Worm (Caenorhabditis elegans) whole organism, L4/young adult: Measurements from ENCODE around the gene F22E12.3.

Source experiments
- W03F9.2 ChIP-seq: fragments of 150-350 bp; optimal IDR thresholded peaks from 2 replicates; lab custom pipeline; 2014; ENCODE audit warnings: missing biosample characterization, missing genetic modification characterization
- dao-5 ChIP-seq: sonication (generic microtip); optimal IDR thresholded peaks from 2 replicates; lab custom pipeline; 2016; ENCODE audit warnings: missing genotype, missing genetic modification characterization, moderate library complexity, missing compliant biosample characterization
- him-1 ChIP-seq: sonication (generic microtip); optimal IDR thresholded peaks from 2 replicates; lab custom pipeline; 2016; ENCODE audit warnings: missing genotype, missing genetic modification reagents, missing genetic modification characterization, missing compliant biosample characterization

F22E12.3 gene

ce11 chrV:10463276-10463675 is at the start of gene F22E12.3:
F22E12.3 (minus strand) TSS chrV:10463376.
- no peak for TF ChIP-seq dao-5 (tag; lab: Kevin White, UChicago)

- TF ChIP-seq dao-5 (tag; lab: Kevin White, UChicago) (no peak), W03F9.2 (tag; lab: Kevin White, UChicago) (no peak), him-1 (tag; lab: Kevin White, UChicago) (no peak)
Observed at ce11 chrV:10508855-10509254, 45.7 kb upstream of the F22E12.3 start, which contains the start of gene C35A5.6. C35A5.6 (plus strand) TSS chrV:10509137.

- TF ChIP-seq him-1 (tag; lab: Kevin White, UChicago) (no peak), dao-5 (tag; lab: Kevin White, UChicago) (no peak), W03F9.2 (tag; lab: Kevin White, UChicago) (no peak)
Observed at ce11 chrV:10505553-10505952, 42.4 kb upstream of the F22E12.3 start, which contains the start of gene C35A5.5. C35A5.5 (plus strand) TSS chrV:10505853.

ce11 chrV:10503893-10504292 is 40.7 kb upstream of the F22E12.3 start, which contains the start of gene C35A5.10:
C35A5.10 (plus strand) TSS chrV:10504193.
- TF ChIP-seq dao-5 (tag; lab: Kevin White, UChicago) (no peak), him-1 (tag; lab: Kevin White, UChicago) (no peak), W03F9.2 (tag; lab: Kevin White, UChicago) (no peak)

- no peak for TF ChIP-seq him-1 (tag; lab: Kevin White, UChicago)
- TF ChIP-seq W03F9.2 (tag; lab: Kevin White, UChicago): no peak
- TF ChIP-seq dao-5 (tag; lab: Kevin White, UChicago): no peak
Observed at ce11 chrV:10503011-10503410, 39.8 kb upstream of the F22E12.3 start, which contains the start of gene C35A5.11. C35A5.11 (minus strand) TSS chrV:10503111.

DNA sequence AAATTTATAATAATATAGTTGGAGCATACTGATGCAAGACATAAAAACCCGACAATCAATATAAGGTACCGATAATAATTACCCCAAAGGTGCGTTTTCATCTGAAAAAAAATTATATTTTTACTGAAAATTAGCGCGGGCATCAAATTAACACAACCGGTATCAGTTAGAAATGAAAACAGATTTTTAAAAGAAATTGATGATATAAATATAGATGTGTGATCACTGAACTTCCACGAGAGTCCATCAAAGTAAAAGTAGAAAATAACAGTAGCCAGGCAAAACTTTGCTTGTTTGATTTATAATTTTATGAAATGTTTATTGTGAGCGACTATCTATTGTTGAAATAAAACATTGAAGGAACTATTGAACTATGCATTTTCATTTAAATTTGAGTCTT is 38.1 kb upstream of the F22E12.3 start, which contains the start of gene C35A5.3:
TSS of gene C35A5.3 (minus strand) at position 101 of the 400 bp plus-strand sequence.
- TF ChIP-seq him-1 (tag; lab: Kevin White, UChicago): no peak
- TF ChIP-seq W03F9.2 (tag; lab: Kevin White, UChicago): no peak
- no peak for TF ChIP-seq dao-5 (tag; lab: Kevin White, UChicago)

DNA sequence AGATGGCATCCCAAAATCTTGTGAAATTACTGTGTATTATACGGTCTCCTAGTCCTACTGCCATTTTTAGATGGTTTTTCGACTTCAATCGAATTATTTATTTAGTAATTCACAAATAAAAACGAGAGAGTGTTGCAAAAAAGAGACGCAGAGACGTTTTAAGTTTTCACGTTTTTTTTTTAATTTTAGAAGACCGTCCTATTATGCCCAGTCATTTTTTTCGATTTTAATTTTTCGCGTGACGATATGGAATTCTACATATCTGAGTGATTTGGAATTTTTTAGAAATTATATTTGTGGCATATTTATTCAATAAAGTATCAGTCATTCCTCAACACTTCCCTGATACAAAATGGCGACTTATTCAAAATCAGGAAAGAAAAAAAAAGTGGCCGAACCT is 33.6 kb upstream of the F22E12.3 start, which contains the start of gene C35A5.4:
TSS of gene C35A5.4 (plus strand) at position 301 of the 400 bp plus-strand sequence.
- no peak for TF ChIP-seq him-1 (tag; lab: Kevin White, UChicago)

DNA sequence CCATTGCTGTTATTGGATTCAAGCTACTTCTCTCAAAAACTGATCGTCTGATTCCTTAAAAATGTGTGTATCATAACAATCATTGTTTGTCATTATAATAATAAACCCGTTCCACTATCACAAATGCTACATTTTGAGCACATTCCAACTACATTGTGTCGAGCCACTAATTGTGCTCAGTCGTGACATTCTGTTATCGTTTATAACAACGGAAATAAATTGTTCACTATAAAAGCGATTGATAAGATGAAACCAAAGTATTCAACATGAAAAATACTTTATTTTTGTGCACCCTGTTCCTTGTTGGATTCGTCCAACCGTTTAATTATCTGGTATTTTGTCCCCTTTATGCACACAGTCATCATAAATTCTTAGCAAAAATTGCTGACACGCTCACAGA is 30.0 kb upstream of the F22E12.3 start, which contains the start of gene ugt-33:
TSS of gene ugt-33 (plus strand) at position 260 of the 400 bp plus-strand sequence.
- TF ChIP-seq dao-5 (tag; lab: Kevin White, UChicago) (no peak), him-1 (tag; lab: Kevin White, UChicago) (no peak), W03F9.2 (tag; lab: Kevin White, UChicago) (no peak)

DNA sequence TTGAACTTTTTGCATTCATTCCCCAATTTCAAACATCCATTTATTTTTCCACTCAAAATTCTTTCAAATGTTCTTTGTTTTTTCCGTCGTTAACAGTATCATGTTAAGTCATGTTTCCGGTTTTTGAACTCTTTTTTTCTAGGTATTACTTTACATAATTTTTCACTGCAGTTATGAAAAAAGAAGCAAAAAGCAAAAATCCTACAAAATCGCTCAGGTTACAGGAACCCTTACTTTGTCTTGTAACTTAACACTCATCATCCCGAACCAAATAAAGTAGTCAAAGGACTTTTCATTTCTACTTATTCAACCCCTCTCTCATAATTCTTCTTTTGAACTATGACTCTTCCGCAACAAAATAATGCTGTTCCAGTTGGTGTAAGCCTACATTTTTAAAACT is 28.3 kb upstream of the F22E12.3 start, which contains the start of gene aqp-5:
TSS of gene aqp-5 (plus strand) at position 301 of the 400 bp plus-strand sequence.
- TF ChIP-seq him-1 (tag; lab: Kevin White, UChicago) (no peak), W03F9.2 (tag; lab: Kevin White, UChicago) (no peak), dao-5 (tag; lab: Kevin White, UChicago) (no peak)

ce11 chrV:10489998-10490397 is 26.8 kb upstream of the F22E12.3 start, which contains the start of gene ncx-5:
ncx-5 (minus strand) TSS chrV:10490098.
- TF ChIP-seq him-1 (tag; lab: Kevin White, UChicago) (no peak), W03F9.2 (tag; lab: Kevin White, UChicago) (no peak)

ce11 chrV:10485389-10485788 is 22.2 kb upstream of the F22E12.3 start:
- no peak for TF ChIP-seq him-1 (tag; lab: Kevin White, UChicago)
- no peak for TF ChIP-seq W03F9.2 (tag; lab: Kevin White, UChicago)
- no peak for TF ChIP-seq dao-5 (tag; lab: Kevin White, UChicago)

DNA sequence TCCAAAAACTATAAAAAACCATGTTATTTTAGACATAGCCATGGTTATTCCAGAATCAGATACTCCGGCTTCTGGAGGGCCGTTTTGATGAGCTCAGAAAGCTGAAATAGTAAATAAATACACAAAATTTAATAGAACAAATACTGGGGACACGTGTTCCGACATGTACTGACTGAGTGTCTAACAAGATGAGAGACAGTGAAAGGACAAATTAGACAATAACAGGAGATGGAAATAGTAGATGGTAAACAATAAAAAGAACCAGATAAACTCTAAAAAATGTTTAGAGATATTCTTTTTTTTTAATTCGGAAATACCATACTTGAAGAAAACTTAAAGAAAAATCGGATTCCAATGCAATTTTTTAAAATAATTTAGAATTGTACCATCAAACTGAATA is 21.5 kb upstream of the F22E12.3 start, which contains the start of gene Y32F6B.1:
TSS of gene Y32F6B.1 (minus strand) at position 101 of the 400 bp plus-strand sequence.
- no peak for TF ChIP-seq W03F9.2 (tag; lab: Kevin White, UChicago)

DNA sequence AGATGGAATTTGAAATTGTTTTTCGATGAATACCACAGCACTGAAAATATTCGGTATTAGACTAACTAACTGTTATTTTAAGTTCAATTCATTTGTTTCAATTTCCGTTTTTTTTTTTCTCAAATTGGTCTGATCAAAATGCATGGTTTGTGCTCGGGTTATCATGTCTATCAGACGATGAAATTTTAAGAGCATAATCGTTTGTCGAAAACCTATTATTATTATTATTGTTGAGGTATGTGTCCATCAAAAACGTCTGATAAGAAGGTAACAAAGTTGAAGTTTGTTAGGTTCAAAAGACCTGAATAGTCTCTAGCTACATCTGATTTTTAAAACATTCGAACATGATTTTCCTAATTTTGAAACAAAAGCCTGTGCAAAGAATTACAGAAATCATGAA is 20.8 kb upstream of the F22E12.3 start:
- TF ChIP-seq W03F9.2 (tag; lab: Kevin White, UChicago) (no peak), dao-5 (tag; lab: Kevin White, UChicago) (no peak), him-1 (tag; lab: Kevin White, UChicago) (no peak)

DNA sequence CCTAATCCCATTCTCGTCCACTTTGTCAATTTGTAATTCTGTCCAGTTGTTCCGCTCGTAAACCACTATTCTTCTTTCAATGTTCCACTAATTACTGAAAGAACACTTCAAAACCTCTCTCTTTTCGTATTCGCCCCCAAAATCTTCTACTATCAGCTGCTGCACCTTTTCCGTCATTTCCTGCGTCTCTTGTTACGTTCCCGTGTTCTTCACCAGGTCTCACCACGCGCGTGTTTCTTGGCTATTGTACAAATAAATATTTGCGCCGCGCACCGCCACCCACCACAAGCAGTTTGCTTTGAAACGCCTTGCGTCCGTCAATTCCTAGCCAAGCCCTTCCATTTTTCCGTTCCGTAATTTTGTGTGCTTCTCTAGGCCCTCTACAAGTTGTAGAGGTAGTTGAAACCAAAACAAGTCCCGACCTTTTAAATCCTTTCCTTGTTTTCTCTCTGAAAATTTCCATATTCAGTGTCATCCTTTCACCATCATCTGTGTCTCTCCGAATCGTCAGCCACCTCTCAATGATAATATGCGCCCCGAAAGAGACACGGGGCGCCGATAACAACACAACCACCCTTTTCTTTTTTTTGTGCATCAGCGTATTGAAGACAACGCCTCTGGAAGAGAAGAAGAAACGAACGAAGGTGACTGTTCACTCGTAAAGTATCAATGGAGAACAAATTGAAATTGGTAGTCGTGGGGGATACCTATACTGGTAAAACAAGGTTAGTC is 15.1 kb upstream of the F22E12.3 start, which contains the start of the genes crp-1 and Y32F6B.9:
TSS of gene crp-1 (plus strand) at position 468 of the 732 bp plus-strand sequence.
TSS of gene Y32F6B.9 (plus strand) at position 603 of the 732 bp plus-strand sequence.
- no peak for TF ChIP-seq him-1 (tag; lab: Kevin White, UChicago)
- no peak for TF ChIP-seq W03F9.2 (tag; lab: Kevin White, UChicago)
